Worm (Caenorhabditis elegans) whole organism, L1 larva: ENCODE results near the gene cdh-10.

Experiments used
- C04F5.9 ChIP-seq: sonication (generic microtip); optimal IDR thresholded peaks from 2 replicates; lab custom pipeline; 2016; ENCODE audit warnings: missing genetic modification characterization, missing compliant biosample characterization
- C16A3.4 ChIP-seq: fragments of 150-350 bp; optimal IDR thresholded peaks from 2 replicates; lab custom pipeline; 2014; ENCODE audit warnings: missing biosample characterization, missing genetic modification characterization
- F16B12.6 ChIP-seq: fragments of 150-350 bp; optimal IDR thresholded peaks from 2 replicates; lab custom pipeline; 2014; ENCODE audit warnings: missing biosample characterization, missing genetic modification characterization
- Y116A8C.19 ChIP-seq: sonication (generic microtip); optimal IDR thresholded peaks from 2 replicates; lab custom pipeline; 2016; ENCODE audit warnings: missing compliant biosample characterization, missing genetic modification characterization, borderline replicate concordance
- alr-1 ChIP-seq: fragments of 200-800 bp; sonication (Bioruptor generic); optimal IDR thresholded peaks from 2 replicates; lab custom pipeline; 2018; ENCODE audit warnings: borderline replicate concordance, mild to moderate bottlenecking, missing genetic modification characterization, missing compliant biosample characterization
- ama-1 ChIP-seq: fragments of 150-350 bp; optimal IDR thresholded peaks from 2 replicates; lab custom pipeline; 2014
- blmp-1 ChIP-seq: fragments of 150-350 bp; optimal IDR thresholded peaks from 2 replicates; lab custom pipeline; 2014; ENCODE audit warnings: missing biosample characterization, missing genetic modification characterization
- ceh-63 ChIP-seq: fragments of 200-800 bp; sonication (Bioruptor generic); optimal IDR thresholded peaks from 2 replicates; lab custom pipeline; 2018; ENCODE audit warnings: mild to moderate bottlenecking, missing genetic modification characterization, missing compliant biosample characterization
- ceh-8 ChIP-seq: fragments of 200-800 bp; sonication (Bioruptor generic); optimal IDR thresholded peaks from 2 replicates; lab custom pipeline; 2018; ENCODE audit warnings: mild to moderate bottlenecking, missing genetic modification characterization, moderate library complexity, missing compliant biosample characterization
- ceh-82 ChIP-seq, 3 experiments: fragments of 150-350 bp in 1 of 3; sonication (generic microtip) in 2 of 3; optimal IDR thresholded peaks; 2 replicates each; lab custom pipeline; 2014 to 2017; ENCODE audit warnings: missing biosample characterization in 3 of 3, missing genetic modification characterization in 3 of 3
- ceh-90 ChIP-seq: sonication (generic microtip); optimal IDR thresholded peaks from 2 replicates; lab custom pipeline; 2016; ENCODE audit warnings: missing genetic modification characterization, missing compliant biosample characterization
- dsc-1 ChIP-seq: sonication (generic microtip); optimal IDR thresholded peaks from 2 replicates; lab custom pipeline; 2016; ENCODE audit warnings: mild to moderate bottlenecking, missing genetic modification characterization, missing compliant biosample characterization
- efl-1 ChIP-seq, 4 experiments: fragments of 150-350 bp; optimal IDR thresholded peaks in 3 of 4; peaks in 1 of 4; 1 replicate in 1 of 4; 2 replicates in 3 of 4; lab custom pipeline; 2014; ENCODE audit warnings: missing biosample characterization in 2 of 4, missing genetic modification characterization in 2 of 4, missing genetic modification reagents in 2 of 4
- egl-27 ChIP-seq, 2 experiments: fragments of 150-350 bp in 1 of 2; sonication (generic microtip); optimal IDR thresholded peaks; 3 replicates each; lab custom pipeline; 2017 to 2018; ENCODE audit warnings: missing biosample characterization in 2 of 2, missing genetic modification characterization in 2 of 2, missing genetic modification reagents in 2 of 2
- elt-2 ChIP-seq: sonication (generic microtip); optimal IDR thresholded peaks from 2 replicates; lab custom pipeline; 2016; ENCODE audit warnings: missing genetic modification characterization, mild to moderate bottlenecking, inconsistent platforms, missing compliant biosample characterization, missing genetic modification reagents
- fkh-10 ChIP-seq: sonication (generic microtip); optimal IDR thresholded peaks from 2 replicates; lab custom pipeline; 2017; ENCODE audit warnings: missing biosample characterization, missing genetic modification reagents, missing genetic modification characterization
- fkh-8 ChIP-seq: sonication (generic microtip); optimal IDR thresholded peaks from 2 replicates; lab custom pipeline; 2016; ENCODE audit warnings: mild to moderate bottlenecking, missing genetic modification characterization, missing compliant biosample characterization
- fos-1 ChIP-seq: fragments of 150-350 bp; optimal IDR thresholded peaks from 2 replicates; lab custom pipeline; 2014; ENCODE audit warnings: missing biosample characterization, missing genetic modification characterization
- grh-1 ChIP-seq: fragments of 200-800 bp; sonication (Bioruptor generic); IDR thresholded peaks from 2 replicates; pipeline ENCODE4 v1.3.6; 2022; ENCODE audit warnings: missing genetic modification reagents, missing genetic modification characterization, missing compliant biosample characterization
- hlh-17 ChIP-seq: fragments of 200-800 bp; sonication (Bioruptor generic); optimal IDR thresholded peaks from 2 replicates; lab custom pipeline; 2018; ENCODE audit warnings: missing genetic modification characterization, mild to moderate bottlenecking, missing compliant biosample characterization, moderate library complexity, borderline replicate concordance
- hpl-2 ChIP-seq: fragments of 150-350 bp; optimal IDR thresholded peaks from 2 replicates; lab custom pipeline; 2014; ENCODE audit warnings: missing biosample characterization, missing genetic modification reagents, missing genetic modification characterization
- irx-1 ChIP-seq: sonication (generic microtip); optimal IDR thresholded peaks from 2 replicates; lab custom pipeline; 2016; ENCODE audit warnings: missing genetic modification characterization, missing compliant biosample characterization
- jun-1 ChIP-seq: fragments of 150-350 bp; optimal IDR thresholded peaks from 2 replicates; lab custom pipeline; 2014; ENCODE audit warnings: missing biosample characterization, missing genetic modification reagents, missing genetic modification characterization
- lin-13 ChIP-seq: fragments of 150-350 bp; optimal IDR thresholded peaks from 2 replicates; lab custom pipeline; 2014; ENCODE audit warnings: missing biosample characterization, missing genetic modification reagents, missing genetic modification characterization
- lin-15B ChIP-seq: fragments of 150-350 bp; sonication (generic microtip); optimal IDR thresholded peaks from 3 replicates; lab custom pipeline; 2014; ENCODE audit warnings: missing biosample characterization, missing genetic modification characterization
- lin-39 ChIP-seq: fragments of 150-350 bp; optimal IDR thresholded peaks from 2 replicates; lab custom pipeline; 2014; ENCODE audit warnings: missing biosample characterization, missing genetic modification reagents, missing genetic modification characterization
- lsy-2 ChIP-seq, 2 experiments: fragments of 150-350 bp; optimal IDR thresholded peaks; 2 replicates each; lab custom pipeline; 2014; ENCODE audit warnings: missing biosample characterization in 2 of 2, missing genetic modification characterization in 2 of 2
- mdl-1 ChIP-seq, 2 experiments: fragments of 150-350 bp; optimal IDR thresholded peaks; 2 replicates each; lab custom pipeline; 2014 to 2017; ENCODE audit warnings: missing biosample characterization in 2 of 2, missing genetic modification characterization in 2 of 2, inconsistent platforms in 1 of 2
- nhr-12 ChIP-seq: sonication (generic microtip); optimal IDR thresholded peaks from 2 replicates; lab custom pipeline; 2017; ENCODE audit warnings: missing biosample characterization, missing genetic modification characterization
- nhr-19 ChIP-seq: fragments of 200-800 bp; sonication (Bioruptor generic); conservative IDR thresholded peaks from 2 replicates; pipeline ENCODE4 v1.3.6; 2022; ENCODE audit warnings: missing genetic modification characterization, missing compliant biosample characterization
- nhr-20 ChIP-seq: sonication (generic microtip); optimal IDR thresholded peaks from 2 replicates; lab custom pipeline; 2016; ENCODE audit warnings: mild to moderate bottlenecking, missing genetic modification characterization, missing compliant biosample characterization
- nhr-28 ChIP-seq: fragments of 150-350 bp; optimal IDR thresholded peaks from 2 replicates; lab custom pipeline; 2014; ENCODE audit warnings: missing biosample characterization, missing genetic modification characterization
- nhr-71 ChIP-seq: sonication (generic microtip); optimal IDR thresholded peaks from 2 replicates; lab custom pipeline; 2016; ENCODE audit warnings: mild to moderate bottlenecking, missing genetic modification characterization, moderate library complexity, missing compliant biosample characterization
- nhr-84 ChIP-seq: sonication (generic microtip); optimal IDR thresholded peaks from 2 replicates; lab custom pipeline; 2017; ENCODE audit warnings: missing biosample characterization, missing genetic modification characterization
- nhr-85 ChIP-seq: sonication (generic microtip); peaks from one replicate; lab custom pipeline; 2016; ENCODE audit warnings: missing genetic modification characterization, inconsistent platforms, missing compliant biosample characterization
- nhr-90 ChIP-seq: sonication (generic microtip); optimal IDR thresholded peaks from 2 replicates; lab custom pipeline; 2016; ENCODE audit warnings: mild to moderate bottlenecking, missing genetic modification characterization, missing compliant biosample characterization; ENCODE audit not compliant: poor library complexity
- pag-3 ChIP-seq: sonication (generic microtip); optimal IDR thresholded peaks from 2 replicates; lab custom pipeline; 2017; ENCODE audit warnings: missing genetic modification characterization, mild to moderate bottlenecking, missing compliant biosample characterization, antibody characterized with exemption, borderline replicate concordance; ENCODE audit not compliant: insufficient read depth
- pax-3 ChIP-seq: fragments of 200-800 bp; sonication (Bioruptor generic); optimal IDR thresholded peaks from 2 replicates; lab custom pipeline; 2018; ENCODE audit warnings: mild to moderate bottlenecking, missing genetic modification characterization, moderate library complexity, missing compliant biosample characterization
- pqm-1 ChIP-seq: sonication (generic microtip); optimal IDR thresholded peaks from 3 replicates; lab custom pipeline; 2017; ENCODE audit warnings: missing biosample characterization, missing genetic modification characterization
- snu-23 ChIP-seq: sonication (generic microtip); optimal IDR thresholded peaks from 2 replicates; lab custom pipeline; 2016; ENCODE audit warnings: missing genetic modification characterization, missing compliant biosample characterization
- sox-4 ChIP-seq: sonication (generic microtip); optimal IDR thresholded peaks from 2 replicates; lab custom pipeline; 2016; ENCODE audit warnings: missing genetic modification characterization, missing compliant biosample characterization
- tbx-2 ChIP-seq: sonication (generic microtip); optimal IDR thresholded peaks from 2 replicates; lab custom pipeline; 2016; ENCODE audit warnings: missing genetic modification characterization, missing compliant biosample characterization
- tlp-1 ChIP-seq: fragments of 150-350 bp; optimal IDR thresholded peaks from 2 replicates; lab custom pipeline; 2014; ENCODE audit warnings: missing biosample characterization, missing genetic modification characterization
- unc-130 ChIP-seq: fragments of 150-350 bp; optimal IDR thresholded peaks from 2 replicates; lab custom pipeline; 2017; ENCODE audit warnings: missing biosample characterization, missing genetic modification characterization, inconsistent platforms
- unc-62 ChIP-seq: fragments of 150-350 bp; optimal IDR thresholded peaks from 2 replicates; lab custom pipeline; 2014; ENCODE audit warnings: missing biosample characterization, missing genetic modification reagents, missing genetic modification characterization
- xbp-1 ChIP-seq: sonication (generic microtip); optimal IDR thresholded peaks from 2 replicates; lab custom pipeline; 2016; ENCODE audit warnings: missing genetic modification characterization, missing compliant biosample characterization
- ztf-11 ChIP-seq, 2 experiments: sonication (generic microtip); optimal IDR thresholded peaks; 2 replicates each; lab custom pipeline; 2016 to 2017; ENCODE audit warnings: missing genetic modification characterization in 2 of 2, missing biosample characterization in 1 of 2, missing compliant biosample characterization in 1 of 2

The cdh-10 gene

DNA sequence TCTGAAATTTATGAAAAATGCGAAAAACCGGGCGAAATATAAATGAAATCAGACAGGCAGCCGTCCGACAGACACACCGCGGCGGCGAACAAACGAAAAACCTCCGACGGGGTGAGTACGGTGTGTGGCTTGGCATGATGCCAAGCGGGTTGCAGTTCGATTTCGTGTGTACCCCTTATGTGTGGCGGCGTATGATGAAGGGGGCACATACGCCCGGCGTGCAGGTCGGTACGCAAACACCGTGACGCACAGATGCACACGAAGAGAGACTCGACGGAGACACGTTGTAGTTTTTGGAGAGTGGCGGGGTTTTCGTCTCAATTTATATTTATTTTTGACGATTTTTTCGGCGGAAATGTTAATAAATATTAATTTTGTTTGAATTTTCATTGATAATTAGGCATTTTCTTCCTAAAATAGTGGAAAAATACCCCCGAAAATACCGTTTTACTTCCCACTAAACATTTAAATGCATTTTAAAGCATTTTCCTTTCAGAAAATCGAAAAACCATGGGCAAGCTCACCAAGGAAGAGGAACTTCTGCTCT lies 74.1 kb downstream of the cdh-10 start, which contains the start of gene trap-3 (continued):
- TF ChIP-seq unc-130 (tag; lab: Kevin White, UChicago) (peak; percentile 96), blmp-1 (tag; lab: Kevin White, UChicago) (peak; percentile 74), nhr-90 (tag; lab: Kevin White, UChicago) (peak; percentile 98), pag-3 (tag; lab: Kevin White, UChicago) (peak; percentile 61), tbx-2 (tag; lab: Kevin White, UChicago) (peak; percentile 96), ceh-63 (no peak), ceh-8 (GFP tag; lab: Kevin White, UChicago) (peak; percentile 92), nhr-12 (tag; lab: Kevin White, UChicago) (no peak), pqm-1 (tag; lab: Kevin White, UChicago) (peak; percentile 39), ceh-82 (tag; optimal IDR thresholded peaks at IDR 0.05; lab: Kevin White, UChicago) (peak; percentile 94 to 98 (median 94)), ama-1 (lab: Kevin White, UChicago) (peak; percentile 65), jun-1 (tag; lab: Kevin White, UChicago) (peak; percentile 97), nhr-85 (tag; lab: Kevin White, UChicago) (peak; percentile 98), egl-27 (tag; optimal IDR thresholded peaks at IDR 0.05; lab: Kevin White, UChicago) (no peak), lin-15B (tag; lab: Kevin White, UChicago) (peak; percentile 88), nhr-19 (peak; percentile 96), grh-1 (GFP tag; lab: Robert Waterston, UW) (peak; percentile 93), F16B12.6 (tag; lab: Kevin White, UChicago) (peak; percentile 99), nhr-84 (tag; lab: Kevin White, UChicago) (no peak), fkh-10 (GFP tag; lab: Kevin White, UChicago) (peak; percentile 83), efl-1 (optimal IDR thresholded peaks at IDR 0.05; lab: Kevin White, UChicago) (peak; percentile 89 to 93), efl-1 (GFP tag; optimal IDR thresholded peaks at IDR 0.05 in 1 of 2; lab: Kevin White, UChicago) (peak; percentile 85 to 99), nhr-71 (tag; lab: Kevin White, UChicago) (peak; percentile 98), nhr-20 (tag; lab: Kevin White, UChicago) (peak; percentile 97), irx-1 (peak; percentile 92), C16A3.4 (tag; lab: Kevin White, UChicago) (peak; percentile 92), Y116A8C.19 (tag; lab: Kevin White, UChicago) (no peak), fkh-8 (tag; lab: Kevin White, UChicago) (peak; percentile 96), unc-62 (no peak), snu-23 (GFP tag; lab: Kevin White, UChicago) (peak; percentile 98), dsc-1 (tag; lab: Kevin White, UChicago) (peak; percentile 93), ztf-11 (tag; optimal IDR thresholded peaks at IDR 0.05; lab: Kevin White, UChicago) (peak in 1 of 2 experiments; percentile 88), hpl-2 (GFP tag; lab: Kevin White, UChicago) (peak; percentile 85)

DNA sequence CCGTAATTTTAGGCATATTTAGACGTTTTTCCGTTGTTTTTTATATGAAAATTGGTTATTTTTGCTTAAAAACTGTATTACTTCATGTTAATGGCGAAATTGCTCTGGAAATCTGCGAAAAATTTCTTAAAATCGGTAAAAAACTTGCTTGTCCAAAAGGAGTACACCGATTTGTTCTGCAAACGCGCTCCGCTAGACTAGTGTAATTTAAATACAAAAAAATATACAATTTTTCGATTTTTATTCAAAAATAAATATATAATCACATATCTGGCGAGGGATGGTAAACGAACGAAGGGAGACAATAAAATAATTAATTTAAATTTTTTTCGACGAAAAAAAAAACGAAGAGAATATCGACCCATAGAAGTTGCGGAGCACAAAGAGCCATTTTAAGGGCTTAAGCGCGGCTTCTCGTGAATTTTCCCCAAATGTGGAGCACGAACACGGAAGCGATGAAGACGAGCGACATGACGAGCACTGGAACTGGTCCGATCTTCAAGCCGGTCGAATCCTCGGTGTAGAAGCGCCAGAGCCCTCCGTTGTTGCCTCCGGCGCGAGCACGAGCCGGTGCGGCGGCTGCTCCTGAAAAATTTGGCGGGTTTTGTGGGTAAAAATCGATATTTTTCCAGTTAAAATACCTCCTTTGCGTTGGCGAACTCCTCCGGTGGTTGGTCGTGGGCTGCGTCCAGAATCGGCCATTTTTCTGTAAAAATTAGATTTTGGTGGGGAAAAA lies 75.0 kb downstream of the cdh-10 start, which contains the start of gene sec-61.B:
Gene sec-61.B, minus strand, starts transcription at position 706 of the 736 bp plus-strand sequence.
- no peak for TF ChIP-seq blmp-1 (tag; lab: Kevin White, UChicago)
- TF ChIP-seq lin-39 (tag; lab: Kevin White, UChicago) = peak; percentile 8
- TF ChIP-seq C04F5.9 = no peak
- TF ChIP-seq Y116A8C.19 (tag; lab: Kevin White, UChicago) = no peak
- TF ChIP-seq grh-1 (GFP tag; lab: Robert Waterston, UW) = no peak
- no peak for TF ChIP-seq pax-3 (tag; lab: Kevin White, UChicago)
- no peak for TF ChIP-seq tlp-1
- TF ChIP-seq fos-1 (tag; lab: Kevin White, UChicago) = no peak
- TF ChIP-seq alr-1 = no peak
- no peak for TF ChIP-seq hpl-2 (GFP tag; lab: Kevin White, UChicago)
- TF ChIP-seq nhr-28 (tag; lab: Kevin White, UChicago) = no peak
- no peak for TF ChIP-seq sox-4 (tag; lab: Kevin White, UChicago)
- no peak for TF ChIP-seq fkh-8 (tag; lab: Kevin White, UChicago)
- TF ChIP-seq ama-1 (lab: Kevin White, UChicago) = no peak
- no peak for TF ChIP-seq tbx-2 (tag; lab: Kevin White, UChicago)
- peak; percentile 32 to 41 for TF ChIP-seq lsy-2 (tag; optimal IDR thresholded peaks at IDR 0.05; lab: Kevin White, UChicago)
- no peak for TF ChIP-seq nhr-12 (tag; lab: Kevin White, UChicago)
- no peak for TF ChIP-seq elt-2 (tag; lab: Kevin White, UChicago)
- no peak for TF ChIP-seq ceh-90
- no peak for TF ChIP-seq lin-15B (tag; lab: Kevin White, UChicago)
- no peak for TF ChIP-seq xbp-1 (tag; lab: Kevin White, UChicago)
- TF ChIP-seq hlh-17 (GFP tag; lab: Kevin White, UChicago) = no peak
- no peak for TF ChIP-seq irx-1
- TF ChIP-seq mdl-1 (tag; optimal IDR thresholded peaks at IDR 0.05; lab: Kevin White, UChicago) = no peak
- TF ChIP-seq lin-13 (GFP tag; lab: Kevin White, UChicago) = no peak
- peak in 1 of 2 experiments; percentile 17 for TF ChIP-seq efl-1 (optimal IDR thresholded peaks at IDR 0.05; lab: Kevin White, UChicago)
- peak; percentile 17 to 52 for TF ChIP-seq efl-1 (GFP tag; optimal IDR thresholded peaks at IDR 0.05 in 1 of 2; lab: Kevin White, UChicago)
